Worm (Caenorhabditis elegans) whole organism, L3 larva: ENCODE data around the gene pudl-2.

Experiments used
- daf-12 ChIP-seq: fragments of 150-350 bp; optimal IDR thresholded peaks from 2 replicates; lab custom pipeline; 2014; ENCODE audit warnings: missing biosample characterization, missing genetic modification reagents, missing genetic modification characterization
- pqm-1 ChIP-seq: fragments of 150-350 bp; optimal IDR thresholded peaks from 2 replicates; lab custom pipeline; 2017; ENCODE audit warnings: missing biosample characterization, missing genetic modification characterization, inconsistent platforms
- skn-1 ChIP-seq: fragments of 150-350 bp; optimal IDR thresholded peaks from 2 replicates; lab custom pipeline; 2014; ENCODE audit warnings: missing biosample characterization, missing genetic modification characterization

DNA sequence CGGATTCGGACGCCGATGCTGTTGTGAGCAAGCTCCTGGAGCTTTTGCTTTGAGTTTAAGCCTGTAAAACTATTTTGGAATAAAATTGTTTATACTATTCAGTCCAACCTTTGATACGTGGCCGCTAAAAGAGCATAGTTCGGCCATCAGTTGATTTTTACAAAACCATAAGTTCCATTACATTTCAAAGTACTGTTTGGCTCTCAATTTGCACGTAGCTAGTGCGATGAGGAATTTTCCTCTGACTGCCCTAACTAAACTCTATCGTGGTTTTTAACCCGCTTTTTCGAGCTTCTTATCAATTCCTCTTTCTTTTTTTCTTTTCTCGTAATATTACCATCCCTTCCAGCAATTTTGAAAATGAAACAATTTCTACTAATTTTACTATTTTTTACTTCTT lies 11.2 kb upstream of the pudl-2 start, which contains the start of gene clec-80:
- no peak for TF ChIP-seq pqm-1
- no peak for TF ChIP-seq daf-12
- no peak for TF ChIP-seq skn-1 (tag; lab: Kevin White, UChicago)
